Worm (Caenorhabditis elegans) whole organism, L4 larva: Measurements from ENCODE around the gene R07B1.13.

Experiments used
- F37D6.2 ChIP-seq: sonication (generic microtip); optimal IDR thresholded peaks from 2 replicates; lab custom pipeline; 2016; ENCODE audit warnings: mild to moderate bottlenecking, missing genetic modification characterization, missing compliant biosample characterization
- T20F7.1 ChIP-seq: fragments of 200-800 bp; sonication (Bioruptor generic); optimal IDR thresholded peaks from 2 replicates; lab custom pipeline; 2018; ENCODE audit warnings: mild to moderate bottlenecking, missing genetic modification characterization, missing compliant biosample characterization
- ZK337.2 ChIP-seq: fragments of 200-800 bp; sonication (Bioruptor generic); IDR thresholded peaks from 2 replicates; pipeline ENCODE4 v1.3.6; 2022; ENCODE audit warnings: missing genetic modification reagents, missing genetic modification characterization, missing compliant biosample characterization
- aha-1 ChIP-seq: fragments of 150-350 bp; peaks from one replicate; lab custom pipeline; 2014; ENCODE audit warnings: missing biosample characterization, missing genetic modification characterization
- arid-1 ChIP-seq: fragments of 200-800 bp; sonication (Bioruptor generic); conservative IDR thresholded peaks from 2 replicates; pipeline ENCODE4 v1.3.6; 2022; ENCODE audit warnings: missing genetic modification reagents, missing genetic modification characterization, missing compliant biosample characterization
- ceh-20 ChIP-seq: fragments of 200-800 bp; sonication (Bioruptor generic); IDR thresholded peaks from 2 replicates; pipeline ENCODE4 v1.3.6; 2022; ENCODE audit warnings: missing genetic modification reagents, missing genetic modification characterization, missing compliant biosample characterization
- ceh-28 ChIP-seq: fragments of 150-350 bp; optimal IDR thresholded peaks from 2 replicates; lab custom pipeline; 2014; ENCODE audit warnings: missing biosample characterization, missing genetic modification reagents, missing genetic modification characterization
- ceh-44 ChIP-seq: fragments of 200-800 bp; sonication (Bioruptor generic); IDR thresholded peaks from 2 replicates; pipeline ENCODE4 v1.3.6; 2022; ENCODE audit warnings: missing genetic modification reagents, missing genetic modification characterization, missing compliant biosample characterization
- ceh-62 ChIP-seq: sonication (generic microtip); optimal IDR thresholded peaks from 2 replicates; lab custom pipeline; 2017; ENCODE audit warnings: missing biosample characterization, missing genetic modification characterization
- cey-2 ChIP-seq: sonication (generic microtip); optimal IDR thresholded peaks from 3 replicates; lab custom pipeline; 2017; ENCODE audit warnings: missing genetic modification characterization, mild to moderate bottlenecking, missing compliant biosample characterization, antibody characterized with exemption, borderline replicate concordance; ENCODE audit not compliant: insufficient read depth
- daf-16 ChIP-seq, 3 experiments: sonication (generic microtip); optimal IDR thresholded peaks; 2 replicates each; lab custom pipeline; 2016 to 2017; ENCODE audit warnings: missing genetic modification characterization in 3 of 3, missing genetic modification reagents in 3 of 3, mild to moderate bottlenecking in 2 of 3, missing compliant biosample characterization in 2 of 3, missing biosample characterization in 1 of 3, moderate library complexity in 1 of 3
- dmd-6 ChIP-seq: fragments of 200-800 bp; sonication (Bioruptor generic); IDR thresholded peaks from 2 replicates; pipeline ENCODE4 v1.3.6; 2022; ENCODE audit warnings: missing genetic modification reagents, missing genetic modification characterization, missing compliant biosample characterization
- dpl-1 ChIP-seq: fragments of 150-350 bp; optimal IDR thresholded peaks from 2 replicates; lab custom pipeline; 2014; ENCODE audit warnings: missing biosample characterization, missing genetic modification reagents, missing genetic modification characterization
- fkh-10 ChIP-seq: fragments of 150-350 bp; optimal IDR thresholded peaks from 2 replicates; lab custom pipeline; 2014; ENCODE audit warnings: missing biosample characterization, missing genetic modification reagents, missing genetic modification characterization
- fos-1 ChIP-seq: fragments of 150-350 bp; optimal IDR thresholded peaks from 2 replicates; lab custom pipeline; 2014; ENCODE audit warnings: missing biosample characterization, missing genetic modification characterization
- gei-8 ChIP-seq: fragments of 200-800 bp; sonication (Bioruptor generic); optimal IDR thresholded peaks from 2 replicates; lab custom pipeline; 2018; ENCODE audit warnings: mild to moderate bottlenecking, missing genetic modification characterization, missing compliant biosample characterization
- hlh-30 ChIP-seq: sonication (generic microtip); optimal IDR thresholded peaks from 2 replicates; lab custom pipeline; 2017; ENCODE audit warnings: antibody characterized with exemption, mild to moderate bottlenecking, missing genetic modification characterization, missing compliant biosample characterization; ENCODE audit not compliant: insufficient read depth
- hmg-1.1 ChIP-seq: fragments of 200-800 bp; sonication (Bioruptor generic); IDR thresholded peaks from 2 replicates; pipeline ENCODE4 v1.3.6; 2022; ENCODE audit warnings: missing genetic modification reagents, missing genetic modification characterization, missing compliant biosample characterization
- lin-13 ChIP-seq: fragments of 150-350 bp; optimal IDR thresholded peaks from 2 replicates; lab custom pipeline; 2014; ENCODE audit warnings: missing biosample characterization, missing genetic modification reagents, missing genetic modification characterization
- lin-15B ChIP-seq: fragments of 150-350 bp; sonication (generic microtip); optimal IDR thresholded peaks from 3 replicates; lab custom pipeline; 2014; ENCODE audit warnings: missing biosample characterization, missing genetic modification characterization
- lin-38 ChIP-seq: fragments of 200-800 bp; sonication (Bioruptor generic); IDR thresholded peaks from 2 replicates; pipeline ENCODE4 v1.3.6; 2022; ENCODE audit warnings: missing genetic modification reagents, missing genetic modification characterization, missing compliant biosample characterization
- lsy-2 ChIP-seq, 2 experiments: fragments of 150-350 bp in 1 of 2; sonication (generic microtip) in 1 of 2; optimal IDR thresholded peaks; 2 replicates each; lab custom pipeline; 2014 to 2017; ENCODE audit warnings: missing biosample characterization in 2 of 2, missing genetic modification characterization in 2 of 2
- madf-5 ChIP-seq, 2 experiments: fragments of 200-800 bp; sonication (Bioruptor generic); IDR thresholded peaks; 2 replicates each; pipeline ENCODE4 v1.3.6; 2022; ENCODE audit warnings: missing compliant biosample characterization in 2 of 2, missing genetic modification characterization in 2 of 2
- mdl-1 ChIP-seq, 2 experiments: fragments of 150-350 bp in 1 of 2; sonication (generic microtip) in 1 of 2; optimal IDR thresholded peaks; 2 replicates each; lab custom pipeline; 2014 to 2017; ENCODE audit warnings: missing biosample characterization in 2 of 2, missing genetic modification characterization in 2 of 2
- nhr-10 ChIP-seq: fragments of 150-350 bp; optimal IDR thresholded peaks from 2 replicates; lab custom pipeline; 2014; ENCODE audit warnings: missing biosample characterization, missing genetic modification characterization
- nhr-11 ChIP-seq: fragments of 150-350 bp; optimal IDR thresholded peaks from 2 replicates; lab custom pipeline; 2014; ENCODE audit warnings: missing biosample characterization, missing genetic modification characterization
- nhr-25 ChIP-seq: sonication (generic microtip); optimal IDR thresholded peaks from 2 replicates; lab custom pipeline; 2017; ENCODE audit warnings: missing genetic modification characterization, mild to moderate bottlenecking, missing compliant biosample characterization, antibody characterized with exemption, moderate library complexity, borderline replicate concordance; ENCODE audit not compliant: insufficient read depth
- nhr-28 ChIP-seq: fragments of 150-350 bp; optimal IDR thresholded peaks from 2 replicates; lab custom pipeline; 2014; ENCODE audit warnings: missing biosample characterization, missing genetic modification characterization
- nhr-41 ChIP-seq: fragments of 200-800 bp; sonication (Bioruptor generic); IDR thresholded peaks from 2 replicates; pipeline ENCODE4 v1.3.6; 2022; ENCODE audit warnings: missing genetic modification reagents, missing genetic modification characterization, missing compliant biosample characterization
- nhr-76 ChIP-seq: fragments of 150-350 bp; optimal IDR thresholded peaks from 2 replicates; lab custom pipeline; 2014; ENCODE audit warnings: missing biosample characterization, missing genetic modification characterization
- nhr-77 ChIP-seq: fragments of 150-350 bp; optimal IDR thresholded peaks from 2 replicates; lab custom pipeline; 2014; ENCODE audit warnings: missing biosample characterization, missing genetic modification characterization
- pha-4 ChIP-seq, 2 experiments: fragments of 150-350 bp in 1 of 2; fragments of 200-800 bp in 1 of 2; sonication (Bioruptor generic) in 1 of 2; IDR thresholded peaks in 1 of 2; optimal IDR thresholded peaks in 1 of 2; 2 replicates each; pipeline versions ENCODE4 v1.3.6 to Lab custom; 2014 to 2022; ENCODE audit warnings: missing genetic modification characterization in 2 of 2, missing genetic modification reagents in 2 of 2, missing biosample characterization in 1 of 2, missing compliant biosample characterization in 1 of 2
- php-3 ChIP-seq: fragments of 200-800 bp; sonication (Bioruptor generic); IDR thresholded peaks from 2 replicates; pipeline ENCODE4 v1.3.6; 2022; ENCODE audit warnings: missing genetic modification reagents, missing genetic modification characterization, missing compliant biosample characterization
- set-16 ChIP-seq: fragments of 200-800 bp; sonication (Bioruptor generic); IDR thresholded peaks from 2 replicates; pipeline ENCODE4 v1.3.6; 2022; ENCODE audit warnings: missing genetic modification reagents, missing genetic modification characterization, missing compliant biosample characterization
- skn-1 ChIP-seq: fragments of 150-350 bp; optimal IDR thresholded peaks from 2 replicates; lab custom pipeline; 2014; ENCODE audit warnings: missing biosample characterization, missing genetic modification characterization
- unc-62 ChIP-seq, 3 experiments: fragments of 150-350 bp in 1 of 3; sonication (generic microtip); optimal IDR thresholded peaks in 2 of 3; peaks in 1 of 3; 1 replicate in 1 of 3; 2 replicates in 2 of 3; lab custom pipeline; 2014 to 2017; ENCODE audit warnings: missing biosample characterization in 3 of 3, missing genetic modification characterization in 3 of 3, missing genetic modification reagents in 3 of 3, missing genotype in 1 of 3
- vab-7 ChIP-seq: fragments of 200-800 bp; sonication (Bioruptor generic); IDR thresholded peaks from 2 replicates; pipeline ENCODE4 v1.3.6; 2022; ENCODE audit warnings: missing genetic modification reagents, missing genetic modification characterization, missing compliant biosample characterization
- zfp-3 ChIP-seq: fragments of 200-800 bp; sonication (Bioruptor generic); conservative IDR thresholded peaks from 2 replicates; pipeline ENCODE4 v1.3.6; 2022; ENCODE audit warnings: missing genetic modification reagents, missing genetic modification characterization, missing compliant biosample characterization
- zip-2 ChIP-seq: fragments of 150-350 bp; optimal IDR thresholded peaks from 2 replicates; lab custom pipeline; 2014; ENCODE audit warnings: missing biosample characterization, missing genetic modification characterization
- ztf-11 ChIP-seq: fragments of 150-350 bp; optimal IDR thresholded peaks from 2 replicates; lab custom pipeline; 2014; ENCODE audit warnings: missing biosample characterization, missing genetic modification characterization

Gene R07B1.13

DNA sequence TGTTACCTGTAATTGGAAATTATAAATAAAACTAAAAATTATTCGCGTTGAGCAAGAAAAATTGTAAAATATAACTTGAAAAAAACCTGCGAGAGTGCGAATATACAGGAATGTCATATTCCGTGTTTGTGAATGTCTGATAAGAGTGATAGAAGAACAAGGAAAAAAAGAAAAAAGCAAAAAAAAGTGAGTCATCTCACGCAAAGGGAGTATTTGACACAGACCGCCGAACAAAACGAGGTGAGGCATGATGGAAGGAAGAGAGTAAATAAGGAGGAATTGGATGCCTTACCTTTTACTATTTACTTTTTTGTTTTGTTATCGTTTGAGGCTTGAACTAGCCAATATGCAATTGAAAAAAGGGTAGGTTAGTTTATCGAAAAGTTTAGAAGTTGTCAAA, 22.7 kb downstream of the R07B1.13 start, which contains the start of gene F21G4.1 (continued):
- TF ChIP-seq mdl-1 (tag; optimal IDR thresholded peaks at IDR 0.05; lab: Kevin White, UChicago) (peak in 1 of 2 experiments; percentile 4), lin-38 (GFP tag; lab: Robert Waterston, UW) (no peak), vab-7 (GFP tag; lab: Robert Waterston, UW) (no peak), lin-15B (tag; lab: Kevin White, UChicago) (no peak), aha-1 (tag; lab: Kevin White, UChicago) (peak; percentile 82), nhr-10 (tag; lab: Kevin White, UChicago) (no peak), dmd-6 (peak; percentile 26; the same call in 1 of the 2 replicates), skn-1 (tag; lab: Kevin White, UChicago) (no peak), fos-1 (tag; lab: Kevin White, UChicago) (no peak), nhr-28 (tag; lab: Kevin White, UChicago) (peak; percentile 26), ceh-20 (GFP tag; lab: Robert Waterston, UW) (no peak)

DNA sequence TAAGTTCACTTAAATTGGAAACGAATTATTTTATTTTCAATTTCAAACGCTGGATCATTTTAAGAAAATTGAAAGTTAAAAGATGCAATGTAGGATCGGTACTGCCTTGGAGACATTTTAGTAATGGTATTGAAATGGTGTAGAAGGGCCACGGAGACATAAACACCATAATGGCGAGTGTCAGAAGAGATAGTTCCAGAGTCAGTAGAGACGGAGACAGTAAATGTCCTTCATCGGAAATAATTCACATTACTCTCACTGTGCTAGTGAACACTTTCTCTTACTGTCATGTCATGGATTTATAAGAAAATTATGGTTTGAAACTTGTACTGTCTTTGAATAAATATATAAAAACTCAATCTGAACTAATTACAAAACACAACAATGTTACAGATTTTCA, 23.4 kb downstream of the R07B1.13 start:
- no peak for TF ChIP-seq F37D6.2 (tag; lab: Kevin White, UChicago)
- peak; percentile 7 for TF ChIP-seq nhr-25 (tag; lab: Kevin White, UChicago)
- peak; percentile 76 for TF ChIP-seq aha-1 (tag; lab: Kevin White, UChicago)

DNA sequence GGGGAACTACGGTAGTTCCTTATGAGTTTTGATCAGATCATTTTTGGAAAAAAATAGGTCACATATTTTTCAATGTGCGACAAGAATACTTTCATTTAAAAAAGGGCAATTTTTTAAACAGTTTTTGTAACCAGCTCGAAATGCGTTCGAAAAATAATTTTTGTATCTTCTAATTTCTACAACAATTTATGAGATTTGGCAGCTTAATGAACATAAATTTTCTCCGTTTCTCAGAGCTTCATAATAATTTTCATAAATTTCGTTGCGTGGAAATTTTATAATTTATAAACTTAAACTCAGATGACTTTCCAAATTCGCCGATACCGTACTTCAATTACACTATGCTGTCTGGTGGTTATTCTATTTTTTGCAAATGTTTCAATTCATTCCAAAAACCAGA, 25.2 kb downstream of the R07B1.13 start, which contains the start of gene F21G4.3:
F21G4.3 (plus strand) TSS at position 301 of the 400 bp plus-strand sequence.
- no peak for TF ChIP-seq ceh-62 (tag; lab: Kevin White, UChicago)
- TF ChIP-seq ceh-28: no peak
- TF ChIP-seq madf-5 (GFP tag; IDR thresholded peaks at IDR 0.05; lab: Robert Waterston, UW): no peak
- no peak for TF ChIP-seq ztf-11 (tag; lab: Kevin White, UChicago)
- no peak for TF ChIP-seq F37D6.2 (tag; lab: Kevin White, UChicago)
- TF ChIP-seq fos-1 (tag; lab: Kevin White, UChicago): no peak
- TF ChIP-seq lin-13 (GFP tag; lab: Kevin White, UChicago): no peak
- TF ChIP-seq ceh-44 (GFP tag; lab: Robert Waterston, UW): no peak
- no peak for TF ChIP-seq T20F7.1 (GFP tag; lab: Kevin White, UChicago)
- no peak for TF ChIP-seq zip-2 (tag; lab: Kevin White, UChicago)

DNA sequence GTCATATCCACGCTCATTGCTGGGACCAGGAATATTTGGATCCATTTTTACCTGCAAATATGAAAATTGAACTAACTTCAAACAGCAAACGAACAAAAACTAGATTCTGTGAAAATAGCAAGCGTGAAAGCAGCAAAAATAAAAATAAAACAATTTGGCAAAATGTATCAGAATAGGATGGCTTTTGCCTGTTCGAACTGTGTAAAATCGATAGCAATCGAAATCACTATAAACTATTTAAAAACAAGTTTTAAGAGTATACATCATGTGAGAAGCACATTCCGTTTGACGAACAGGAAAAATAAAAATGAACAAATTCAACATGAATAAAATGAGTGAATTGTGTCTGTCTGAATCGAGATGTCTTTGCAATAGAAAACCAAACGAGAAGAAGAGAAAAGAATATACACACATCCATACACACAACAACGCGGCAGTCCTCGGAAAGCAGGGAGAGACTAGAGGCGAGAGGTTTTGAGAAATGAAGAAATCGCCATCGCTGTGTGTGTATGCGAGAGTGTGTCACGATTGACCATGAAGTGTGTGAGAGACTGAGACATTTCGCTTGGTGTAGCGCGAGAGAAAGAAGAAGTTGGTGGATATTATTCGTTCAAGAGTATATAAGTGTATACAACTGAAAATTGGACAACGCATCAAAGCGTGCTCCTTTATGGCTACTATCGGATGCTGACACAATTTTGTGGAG, 30.0 kb downstream of the R07B1.13 start, which contains the start of gene phf-34:
phf-34 (minus strand) TSS at position 51 of the 706 bp plus-strand sequence.
- peak; percentile 70 for TF ChIP-seq hmg-1.1 (GFP tag; lab: Robert Waterston, UW)
- no peak for TF ChIP-seq gei-8 (GFP tag; lab: Kevin White, UChicago)
- TF ChIP-seq ZK337.2 (GFP tag; lab: Robert Waterston, UW): no peak
- TF ChIP-seq php-3 (GFP tag; lab: Robert Waterston, UW): no peak
- 0 out of 2 replicates have a peak, but pooled peaks have one; percentile 24 for TF ChIP-seq arid-1 (GFP tag; lab: Robert Waterston, UW)
- TF ChIP-seq nhr-41 (GFP tag; lab: Robert Waterston, UW): no peak
- TF ChIP-seq unc-62 (GFP tag; optimal IDR thresholded peaks at IDR 0.05 in 1 of 2; lab: Kevin White, UChicago): peak in 1 of 2 experiments; percentile 61
- TF ChIP-seq unc-62 (tag; optimal IDR thresholded peaks at IDR 0.05; lab: Kevin White, UChicago): no peak
- peak; percentile 72 for TF ChIP-seq aha-1 (tag; lab: Kevin White, UChicago)
- no peak for TF ChIP-seq daf-16 (GFP tag; optimal IDR thresholded peaks at IDR 0.05; lab: Kevin White, UChicago)
- TF ChIP-seq daf-16 (tag; optimal IDR thresholded peaks at IDR 0.05; lab: Kevin White, UChicago): peak; percentile 41
- TF ChIP-seq nhr-25 (tag; lab: Kevin White, UChicago): no peak
- peak; percentile 14 for TF ChIP-seq dpl-1 (GFP tag; lab: Kevin White, UChicago)
- no peak for TF ChIP-seq vab-7 (GFP tag; lab: Robert Waterston, UW)
- no peak for TF ChIP-seq ztf-11 (tag; lab: Kevin White, UChicago)
- TF ChIP-seq set-16 (GFP tag; lab: Robert Waterston, UW): no peak
- no peak for TF ChIP-seq T20F7.1 (GFP tag; lab: Kevin White, UChicago)
- TF ChIP-seq hlh-30: peak; percentile 62
- TF ChIP-seq ceh-20 (GFP tag; lab: Robert Waterston, UW): no peak
- peak; percentile 5 for TF ChIP-seq nhr-77 (tag; lab: Kevin White, UChicago)
- no peak for TF ChIP-seq pha-4 (GFP tag; IDR thresholded peaks at IDR 0.05; lab: Robert Waterston, UW)
- no peak for TF ChIP-seq pha-4 (tag; optimal IDR thresholded peaks at IDR 0.05; lab: Kevin White, UChicago)
- TF ChIP-seq nhr-11 (tag; lab: Kevin White, UChicago): no peak
- TF ChIP-seq fkh-10 (GFP tag; lab: Kevin White, UChicago): peak; percentile 56
- no peak for TF ChIP-seq cey-2 (tag; lab: Kevin White, UChicago)
- TF ChIP-seq mdl-1 (tag; optimal IDR thresholded peaks at IDR 0.05; lab: Kevin White, UChicago): peak in 1 of 2 experiments; percentile 60
- TF ChIP-seq lin-13 (GFP tag; lab: Kevin White, UChicago): no peak
- peak in 1 of 2 experiments; percentile 58 for TF ChIP-seq lsy-2 (tag; optimal IDR thresholded peaks at IDR 0.05; lab: Kevin White, UChicago)
- TF ChIP-seq dmd-6: no peak
- TF ChIP-seq zfp-3 (GFP tag; lab: Robert Waterston, UW): no peak
- no peak for TF ChIP-seq nhr-76
